Fruit fly (Drosophila melanogaster) whole organism, embryonic: ENCODE results near the gene UQCR-Q.

ENCODE experiments used
- Adf1 ChIP-seq: fragments of 200-800 bp; sonication (Bioruptor generic); IDR thresholded peaks from 2 replicates; pipeline ENCODE4 v1.3.6; 2022; ENCODE audit warnings: missing biosample characterization, missing genetic modification characterization
- CG10959 ChIP-seq: fragments of 200-800 bp; sonication (Bioruptor generic); IDR thresholded peaks from 2 replicates; pipeline ENCODE4 v1.3.6; 2022; ENCODE audit warnings: missing biosample characterization, missing genetic modification characterization
- CG10979 ChIP-seq: fragments of 200-800 bp; sonication (Bioruptor generic); optimal IDR thresholded peaks from 2 replicates; lab custom pipeline; 2018; ENCODE audit warnings: missing biosample characterization, mild to moderate bottlenecking, missing genetic modification characterization, moderate library complexity
- CG12155 ChIP-seq: fragments of 200-800 bp; sonication (Bioruptor generic); optimal IDR thresholded peaks from 3 replicates; lab custom pipeline; 2016; ENCODE audit warnings: missing biosample characterization, missing genetic modification characterization
- CG12391 ChIP-seq: fragments of 200-800 bp; sonication (Bioruptor generic); optimal IDR thresholded peaks from 3 replicates; lab custom pipeline; 2018; ENCODE audit warnings: missing biosample characterization, mild to moderate bottlenecking, missing genetic modification characterization, moderate library complexity
- CG12659 ChIP-seq: fragments of 200-800 bp; sonication (Bioruptor generic); optimal IDR thresholded peaks from 3 replicates; lab custom pipeline; 2017; ENCODE audit warnings: mild to moderate bottlenecking, missing biosample characterization, missing genetic modification reagents, missing genetic modification characterization
- CG14014 ChIP-seq: fragments of 200-800 bp; sonication (Bioruptor generic); IDR thresholded peaks from 2 replicates; pipeline ENCODE4 v1.3.6; 2022; ENCODE audit warnings: missing biosample characterization, missing genetic modification characterization
- CG14710 ChIP-seq: fragments of 200-800 bp; sonication (Bioruptor generic); optimal IDR thresholded peaks from 3 replicates; lab custom pipeline; 2019; ENCODE audit warnings: missing biosample characterization, mild to moderate bottlenecking, missing genetic modification characterization, moderate library complexity
- CG15479 ChIP-seq: fragments of 200-800 bp; sonication (Bioruptor generic); optimal IDR thresholded peaks from 3 replicates; lab custom pipeline; 2019; ENCODE audit warnings: missing biosample characterization, mild to moderate bottlenecking, missing genetic modification characterization, moderate library complexity
- CG16779 ChIP-seq: fragments of 200-800 bp; sonication (Bioruptor generic); IDR thresholded peaks from 2 replicates; pipeline ENCODE4 v1.3.6; 2022; ENCODE audit warnings: missing biosample characterization, missing genetic modification characterization
- CG17359 ChIP-seq: fragments of 200-800 bp; sonication (Bioruptor generic); optimal IDR thresholded peaks from 3 replicates; lab custom pipeline; 2018; ENCODE audit warnings: missing biosample characterization, mild to moderate bottlenecking, missing genetic modification characterization, moderate library complexity
- CG30020 ChIP-seq: fragments of 200-800 bp; optimal IDR thresholded peaks from 2 replicates; lab custom pipeline; 2019; ENCODE audit warnings: missing biosample characterization, mild to moderate bottlenecking, missing genetic modification characterization, moderate library complexity
- CG4424 ChIP-seq: fragments of 200-800 bp; sonication (Bioruptor generic); optimal IDR thresholded peaks from 3 replicates; lab custom pipeline; 2016; ENCODE audit warnings: missing biosample characterization, missing genetic modification characterization
- CG4617 ChIP-seq: fragments of 200-800 bp; sonication (Bioruptor generic); optimal IDR thresholded peaks from 3 replicates; lab custom pipeline; 2016; ENCODE audit warnings: missing biosample characterization, missing genetic modification characterization, borderline replicate concordance
- CG4707 ChIP-seq: fragments of 200-800 bp; sonication (Bioruptor generic); optimal IDR thresholded peaks from 2 replicates; lab custom pipeline; 2018; ENCODE audit warnings: missing biosample characterization, mild to moderate bottlenecking, missing genetic modification characterization, moderate library complexity
- CG4854 ChIP-seq: fragments of 200-800 bp; sonication (Bioruptor generic); optimal IDR thresholded peaks from 2 replicates; lab custom pipeline; 2016; ENCODE audit warnings: missing biosample characterization, missing genetic modification characterization, inconsistent platforms
- CG6654 ChIP-seq: fragments of 200-800 bp; sonication (Bioruptor generic); optimal IDR thresholded peaks from 2 replicates; lab custom pipeline; 2017; ENCODE audit warnings: missing biosample characterization, mild to moderate bottlenecking, missing genetic modification characterization
- CG6683 ChIP-seq: fragments of 200-800 bp; sonication (Bioruptor generic); optimal IDR thresholded peaks from 2 replicates; lab custom pipeline; 2017; ENCODE audit warnings: missing biosample characterization, mild to moderate bottlenecking, missing genetic modification characterization, missing genetic modification reagents
- CG7786 ChIP-seq: fragments of 200-800 bp; sonication (Bioruptor generic); optimal IDR thresholded peaks from 2 replicates; lab custom pipeline; 2016; ENCODE audit warnings: missing biosample characterization, missing genetic modification characterization
- CG9215 ChIP-seq: fragments of 200-800 bp; sonication (Bioruptor generic); IDR thresholded peaks from 2 replicates; pipeline ENCODE4 v1.3.6; 2022; ENCODE audit warnings: missing biosample characterization, missing genetic modification characterization
- Deaf1 ChIP-seq: fragments of 200-800 bp; optimal IDR thresholded peaks from 3 replicates; lab custom pipeline; 2019; ENCODE audit warnings: missing biosample characterization, mild to moderate bottlenecking, missing genetic modification characterization, moderate library complexity
- E2f2 ChIP-seq: fragments of 200-800 bp; sonication (Bioruptor generic); IDR thresholded peaks from 2 replicates; pipeline ENCODE4 v1.3.6; 2022; ENCODE audit warnings: missing biosample characterization, missing genetic modification characterization
- Fer2 ChIP-seq: fragments of 200-800 bp; sonication (Bioruptor generic); optimal IDR thresholded peaks from 2 replicates; lab custom pipeline; 2018; ENCODE audit warnings: missing biosample characterization, mild to moderate bottlenecking, missing genetic modification characterization, moderate library complexity
- Hr3 ChIP-seq: fragments of 200-800 bp; sonication (Bioruptor generic); optimal IDR thresholded peaks from 3 replicates; lab custom pipeline; 2016; ENCODE audit warnings: missing biosample characterization, missing genetic modification characterization
- MESR4 ChIP-seq: fragments of 200-800 bp; sonication (Bioruptor generic); optimal IDR thresholded peaks from 2 replicates; lab custom pipeline; 2018; ENCODE audit warnings: missing biosample characterization, mild to moderate bottlenecking, missing genetic modification characterization, moderate library complexity
- Mrtf ChIP-seq: fragments of 200-800 bp; sonication (Bioruptor generic); IDR thresholded peaks from 3 replicates; pipeline ENCODE4 v1.3.6; 2022; ENCODE audit warnings: missing biosample characterization, missing genetic modification characterization
- Nf-YB ChIP-seq: fragments of 200-800 bp; sonication (Bioruptor generic); optimal IDR thresholded peaks from 3 replicates; lab custom pipeline; 2019; ENCODE audit warnings: missing biosample characterization, mild to moderate bottlenecking, missing genetic modification characterization, moderate library complexity
- Sin3A ChIP-seq: fragments of >200 bp; optimal IDR thresholded peaks from 2 replicates; lab custom pipeline; 2018
- al ChIP-seq: fragments of 200-800 bp; sonication (Bioruptor generic); IDR thresholded peaks from 2 replicates; pipeline ENCODE4 v1.3.6; 2022; ENCODE audit warnings: missing biosample characterization, missing genetic modification characterization
- cg ChIP-seq: fragments of 200-800 bp; sonication (Bioruptor generic); optimal IDR thresholded peaks from 3 replicates; lab custom pipeline; 2019; ENCODE audit warnings: missing biosample characterization, mild to moderate bottlenecking, missing genetic modification characterization, moderate library complexity
- dm ChIP-seq: fragments of 200-800 bp; sonication (Bioruptor generic); optimal IDR thresholded peaks from 3 replicates; lab custom pipeline; 2016; ENCODE audit warnings: missing biosample characterization, missing genetic modification characterization
- esg ChIP-seq: fragments of 200-800 bp; sonication (Bioruptor generic); conservative IDR thresholded peaks from 2 replicates; pipeline ENCODE4 v1.3.6; 2022; ENCODE audit warnings: missing biosample characterization, missing genetic modification characterization
- ftz-f1 ChIP-seq: fragments of 200-800 bp; sonication (Bioruptor generic); optimal IDR thresholded peaks from 2 replicates; lab custom pipeline; 2016; ENCODE audit warnings: missing biosample characterization, missing genetic modification characterization
- gem ChIP-seq: fragments of 200-800 bp; sonication (Bioruptor generic); optimal IDR thresholded peaks from 2 replicates; lab custom pipeline; 2019; ENCODE audit warnings: missing biosample characterization, mild to moderate bottlenecking, missing genetic modification characterization, moderate library complexity
- gfzf ChIP-seq: fragments of 200-800 bp; sonication (Bioruptor generic); optimal IDR thresholded peaks from 2 replicates; lab custom pipeline; 2016; ENCODE audit warnings: missing biosample characterization, mild to moderate bottlenecking, missing genetic modification characterization, moderate library complexity
- gt ChIP-seq: fragments of 200-800 bp; sonication (Bioruptor generic); IDR thresholded peaks from 2 replicates; pipeline ENCODE4 v1.3.6; 2022; ENCODE audit warnings: missing biosample characterization, missing genetic modification characterization
- hkb ChIP-seq, 2 experiments: fragments of 200-800 bp in 1 of 2; fragments of >200 bp in 1 of 2; sonication (Bioruptor generic) in 1 of 2; IDR thresholded peaks in 1 of 2; optimal IDR thresholded peaks in 1 of 2; 2 replicates each; pipeline versions ENCODE4 v1.3.6 to Lab custom; 2017 to 2022; ENCODE audit warnings: missing biosample characterization in 1 of 2, missing genetic modification characterization in 1 of 2
- maf-S ChIP-seq: fragments of 200-800 bp; sonication (Bioruptor generic); optimal IDR thresholded peaks from 2 replicates; lab custom pipeline; 2016; ENCODE audit warnings: missing biosample characterization, missing genetic modification characterization
- mam ChIP-seq: fragments of 200-800 bp; sonication (Bioruptor generic); optimal IDR thresholded peaks from 3 replicates; lab custom pipeline; 2016; ENCODE audit warnings: missing biosample characterization, missing genetic modification characterization
- row ChIP-seq: fragments of 200-800 bp; sonication (Bioruptor generic); IDR thresholded peaks from 3 replicates; pipeline ENCODE4 v1.3.6; 2022; ENCODE audit warnings: missing biosample characterization, missing genetic modification characterization
- sens ChIP-seq: fragments of 200-800 bp; sonication (Bioruptor generic); peaks from one replicate; lab custom pipeline; 2016; ENCODE audit warnings: missing biosample characterization, missing genetic modification characterization
- sob ChIP-seq: fragments of 200-800 bp; sonication (Bioruptor generic); IDR thresholded peaks from 2 replicates; pipeline ENCODE4 v1.3.6; 2022; ENCODE audit warnings: missing biosample characterization, missing genetic modification characterization
- ssp ChIP-seq: fragments of 200-800 bp; sonication (Bioruptor generic); IDR thresholded peaks from 2 replicates; pipeline ENCODE4 v1.3.6; 2022; ENCODE audit warnings: missing biosample characterization, missing genetic modification characterization
- tll ChIP-seq, 2 experiments: fragments of 200-800 bp in 1 of 2; fragments of >200 bp in 1 of 2; sonication (Bioruptor generic) in 1 of 2; optimal IDR thresholded peaks; 2 replicates each; lab custom pipeline; 2017 to 2019; ENCODE audit warnings: missing biosample characterization in 2 of 2, missing genetic modification characterization in 2 of 2, mild to moderate bottlenecking in 1 of 2, moderate library complexity in 1 of 2
- trem ChIP-seq: fragments of 200-800 bp; optimal IDR thresholded peaks from 3 replicates; lab custom pipeline; 2019; ENCODE audit warnings: missing biosample characterization, mild to moderate bottlenecking, missing genetic modification characterization, moderate library complexity
- vvl ChIP-seq: fragments of 200-800 bp; sonication (Bioruptor generic); IDR thresholded peaks from 2 replicates; pipeline ENCODE4 v1.3.6; 2022; ENCODE audit warnings: missing biosample characterization, missing genetic modification characterization
- zf30C ChIP-seq: fragments of 200-800 bp; sonication (Bioruptor generic); optimal IDR thresholded peaks from 3 replicates; lab custom pipeline; 2018; ENCODE audit warnings: missing biosample characterization, mild to moderate bottlenecking, missing genetic modification characterization
- zfh2 ChIP-seq: fragments of 200-800 bp; sonication (Bioruptor generic); optimal IDR thresholded peaks from 2 replicates; lab custom pipeline; 2016; ENCODE audit warnings: missing biosample characterization, missing genetic modification characterization

UQCR-Q gene

DNA sequence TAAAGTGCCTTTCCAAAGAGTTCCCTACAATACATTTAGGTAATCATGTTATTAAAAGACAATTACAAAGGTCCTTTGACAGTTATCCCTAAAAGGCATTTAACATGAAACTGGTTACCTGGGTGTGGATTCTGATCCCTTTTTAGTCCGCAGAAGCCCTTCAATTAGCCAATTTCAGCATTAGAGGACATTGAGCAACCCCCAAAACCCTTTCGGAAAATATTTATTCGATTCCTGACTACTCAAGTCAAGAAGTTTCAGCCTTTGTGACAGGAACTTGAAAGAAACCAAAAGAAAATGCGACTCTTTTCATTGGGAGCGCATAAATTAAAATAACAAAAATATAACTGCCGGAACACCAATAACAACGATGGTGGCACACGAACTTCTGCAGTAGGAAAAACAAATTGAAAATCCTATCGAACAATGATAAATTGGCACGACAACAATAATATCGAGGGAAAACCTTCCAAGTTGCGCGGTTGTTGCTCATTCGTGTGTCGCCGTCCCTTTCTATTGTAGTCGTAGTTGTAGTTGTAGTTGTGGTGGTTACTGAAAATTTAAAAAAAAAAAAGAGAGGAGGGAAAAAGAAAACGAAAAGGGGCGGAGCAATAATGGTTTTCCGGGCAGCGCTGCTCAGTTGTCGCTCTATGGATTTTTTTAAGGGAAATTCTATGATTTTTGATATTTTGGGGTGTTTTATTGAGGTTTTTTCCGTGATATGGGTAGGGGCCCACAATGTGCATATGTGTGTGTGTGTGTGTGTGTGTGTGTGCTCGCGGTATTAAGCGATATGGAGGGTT, 28.7 kb upstream of the UQCR-Q start (continued):
- TF ChIP-seq row = no peak
- TF ChIP-seq CG15479 (GFP tag; lab: Kevin White, UChicago) = peak; percentile 18
- TF ChIP-seq sens = peak; percentile 59
- no peak for TF ChIP-seq CG4854 (GFP tag; lab: Kevin White, UChicago)
- TF ChIP-seq ssp (GFP tag; lab: Robert Waterston, UW) = no peak
- no peak for TF ChIP-seq sob (GFP tag; lab: Robert Waterston, UW)
- TF ChIP-seq CG30020 (tag; lab: Kevin White, UChicago) = no peak
- TF ChIP-seq tll (GFP tag; optimal IDR thresholded peaks at IDR 0.05; lab: Kevin White, UChicago) = peak in 1 of 2 experiments; percentile 75
- peak; percentile 61 for TF ChIP-seq cg (GFP tag; lab: Kevin White, UChicago)
- TF ChIP-seq CG6683 (GFP tag; lab: Kevin White, UChicago) = no peak
- no peak for TF ChIP-seq CG14014 (GFP tag; lab: Robert Waterston, UW)
- TF ChIP-seq gfzf (GFP tag; lab: Kevin White, UChicago) = no peak
- TF ChIP-seq, all 482 proteins: peak for 11

DNA sequence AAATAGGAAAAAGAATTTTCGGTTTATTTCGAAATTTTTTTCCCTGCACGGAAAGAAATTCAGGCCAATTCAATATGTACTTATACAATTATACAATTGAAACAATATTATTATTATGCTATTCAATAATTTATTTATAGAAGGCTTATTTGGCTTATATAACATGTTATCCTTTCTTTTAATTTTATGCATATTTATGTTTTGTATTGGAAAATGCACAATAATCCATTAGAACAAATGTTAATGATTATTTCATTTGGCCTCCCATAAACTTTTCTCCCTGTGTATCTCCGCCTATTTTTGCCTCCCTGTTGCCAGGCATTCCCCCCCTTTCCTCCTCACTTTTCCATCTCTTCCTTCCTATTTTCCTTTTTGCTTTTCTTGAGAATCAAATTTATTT, 26.7 kb upstream of the UQCR-Q start:
- no peak for TF ChIP-seq CG4707 (GFP tag; lab: Kevin White, UChicago)
- no peak for TF ChIP-seq gfzf (GFP tag; lab: Kevin White, UChicago)
- TF ChIP-seq CG10959 (GFP tag; lab: Robert Waterston, UW) = no peak
- no peak for TF ChIP-seq al
- no peak for TF ChIP-seq Nf-YB (GFP tag; lab: Kevin White, UChicago)
- no peak for TF ChIP-seq ftz-f1
- TF ChIP-seq CG4424 (GFP tag; lab: Kevin White, UChicago) = peak; percentile 17
- no peak for TF ChIP-seq Sin3A (lab: Kevin White, UChicago)
- peak; percentile 16; the same call in 1 of the 2 replicates for TF ChIP-seq CG9215 (GFP tag; lab: Robert Waterston, UW)
- TF ChIP-seq Fer2 (tag; lab: Kevin White, UChicago) = no peak
- no peak for TF ChIP-seq CG14710 (tag; lab: Kevin White, UChicago)
- no peak for TF ChIP-seq Deaf1
- no peak for TF ChIP-seq zfh2
- TF ChIP-seq dm (GFP tag; lab: Kevin White, UChicago) = no peak
- TF ChIP-seq CG4617 (GFP tag; lab: Kevin White, UChicago) = no peak
- TF ChIP-seq mam (GFP tag; lab: Kevin White, UChicago) = no peak
- peak; percentile 14 for TF ChIP-seq Hr3
- peak; percentile 7 for TF ChIP-seq CG10979 (tag; lab: Kevin White, UChicago)
- peak; percentile 34 for TF ChIP-seq CG12391 (tag; lab: Kevin White, UChicago)
- TF ChIP-seq gt (GFP tag; lab: Robert Waterston, UW) = no peak
- TF ChIP-seq MESR4 (GFP tag; lab: Kevin White, UChicago) = no peak
- no peak for TF ChIP-seq Mrtf (GFP tag; lab: Robert Waterston, UW)
- peak; percentile 33; the same call in 1 of the 2 replicates for TF ChIP-seq vvl
- TF ChIP-seq gem (tag; lab: Kevin White, UChicago) = peak; percentile 63
- TF ChIP-seq CG12659 = peak; percentile 30
- TF ChIP-seq esg (GFP tag; lab: Robert Waterston, UW) = 0 out of 2 replicates have a peak, but pooled peaks have one; percentile 7
- TF ChIP-seq CG7786 (GFP tag; lab: Kevin White, UChicago) = no peak
- no peak for TF ChIP-seq CG12155
- TF ChIP-seq E2f2 (GFP tag; lab: Robert Waterston, UW) = no peak
- no peak for TF ChIP-seq hkb (optimal IDR thresholded peaks at IDR 0.05; lab: Kevin White, UChicago)
- peak; percentile 26; the same call in 1 of the 2 replicates for TF ChIP-seq hkb (GFP tag; IDR thresholded peaks at IDR 0.05; lab: Robert Waterston, UW)
- TF ChIP-seq CG16779 (GFP tag; lab: Robert Waterston, UW) = no peak
- peak; percentile 8 for TF ChIP-seq CG17359 (tag; lab: Kevin White, UChicago)
- TF ChIP-seq trem (tag; lab: Kevin White, UChicago) = no peak
- peak; percentile 1 for TF ChIP-seq zf30C (GFP tag; lab: Kevin White, UChicago)
- TF ChIP-seq maf-S (GFP tag; lab: Kevin White, UChicago) = no peak
- TF ChIP-seq Adf1 (GFP tag; lab: Robert Waterston, UW) = no peak
- TF ChIP-seq CG6654 (GFP tag; lab: Kevin White, UChicago) = no peak
